Fruit fly (Drosophila melanogaster): Measurements from ENCODE around the gene RhoGAP71E.

dm6 chr3L:15562727-15563057 lies 26.0 kb upstream of the RhoGAP71E start:
- TF ChIP-seq psq (optimal IDR thresholded peaks at IDR 0.05) (no peak), insv (optimal IDR thresholded peaks at IDR 0.05) (no peak), Sin3A (optimal IDR thresholded peaks at IDR 0.05) (no peak)
